Worm (Caenorhabditis elegans) whole organism, late embryonic: ENCODE measurements around the gene srg-46.

Source experiments
- C38D4.7 ChIP-seq: fragments of 200-800 bp; sonication (Bioruptor generic); optimal IDR thresholded peaks from 2 replicates; lab custom pipeline; 2018; ENCODE audit warnings: mild to moderate bottlenecking, missing genetic modification characterization, moderate library complexity, missing compliant biosample characterization
- ama-1 ChIP-seq: fragments of 150-350 bp; optimal IDR thresholded peaks from 2 replicates; lab custom pipeline; 2014
- ceh-14 ChIP-seq: sonication (generic microtip); optimal IDR thresholded peaks from 2 replicates; lab custom pipeline; 2016; ENCODE audit warnings: missing genotype, missing genetic modification characterization, missing compliant biosample characterization
- ceh-19 ChIP-seq: fragments of 200-800 bp; sonication (Bioruptor generic); optimal IDR thresholded peaks from 2 replicates; lab custom pipeline; 2018; ENCODE audit warnings: mild to moderate bottlenecking, missing genetic modification characterization, missing compliant biosample characterization
- ceh-24 ChIP-seq: sonication (generic microtip); optimal IDR thresholded peaks from 2 replicates; lab custom pipeline; 2016; ENCODE audit warnings: mild to moderate bottlenecking, missing genetic modification characterization, missing compliant biosample characterization
- ceh-34 ChIP-seq: sonication (generic microtip); optimal IDR thresholded peaks from 2 replicates; lab custom pipeline; 2016; ENCODE audit warnings: mild to moderate bottlenecking, missing genetic modification characterization, missing compliant biosample characterization
- ceh-48 ChIP-seq: sonication (generic microtip); optimal IDR thresholded peaks from 2 replicates; lab custom pipeline; 2016; ENCODE audit warnings: missing genetic modification characterization, inconsistent platforms, missing compliant biosample characterization
- ceh-6 ChIP-seq: fragments of 200-800 bp; sonication (Bioruptor generic); optimal IDR thresholded peaks from 2 replicates; lab custom pipeline; 2018; ENCODE audit warnings: mild to moderate bottlenecking, missing genetic modification characterization, missing compliant biosample characterization
- ceh-9 ChIP-seq: sonication (generic microtip); optimal IDR thresholded peaks from 2 replicates; lab custom pipeline; 2016; ENCODE audit warnings: mild to moderate bottlenecking, missing genetic modification characterization, inconsistent platforms, missing compliant biosample characterization
- che-1 ChIP-seq: sonication (generic microtip); optimal IDR thresholded peaks from 2 replicates; lab custom pipeline; 2016; ENCODE audit warnings: mild to moderate bottlenecking, missing genetic modification characterization, missing compliant biosample characterization
- elt-4 ChIP-seq: sonication (generic microtip); optimal IDR thresholded peaks from 2 replicates; lab custom pipeline; 2016; ENCODE audit warnings: missing genetic modification characterization, missing compliant biosample characterization
- fax-1 ChIP-seq: sonication (generic microtip); optimal IDR thresholded peaks from 2 replicates; lab custom pipeline; 2016; ENCODE audit warnings: missing genotype, missing genetic modification characterization, missing compliant biosample characterization
- fkh-10 ChIP-seq: fragments of 150-350 bp; optimal IDR thresholded peaks from 2 replicates; lab custom pipeline; 2014; ENCODE audit warnings: missing biosample characterization, missing genetic modification reagents, missing genetic modification characterization
- fkh-6 ChIP-seq: sonication (generic microtip); optimal IDR thresholded peaks from 2 replicates; lab custom pipeline; 2016; ENCODE audit warnings: missing genetic modification characterization, missing compliant biosample characterization
- hlh-6 ChIP-seq: sonication (generic microtip); optimal IDR thresholded peaks from 2 replicates; lab custom pipeline; 2016; ENCODE audit warnings: missing genotype, missing genetic modification characterization, missing compliant biosample characterization
- hlh-8 ChIP-seq: sonication (generic microtip); optimal IDR thresholded peaks from 2 replicates; lab custom pipeline; 2016; ENCODE audit warnings: missing genotype, missing genetic modification characterization, missing compliant biosample characterization
- lim-6 ChIP-seq: sonication (generic microtip); optimal IDR thresholded peaks from 2 replicates; lab custom pipeline; 2016; ENCODE audit warnings: missing genetic modification characterization, missing compliant biosample characterization
- madf-2 ChIP-seq: sonication (generic microtip); optimal IDR thresholded peaks from 2 replicates; lab custom pipeline; 2017; ENCODE audit warnings: missing genetic modification characterization, missing compliant biosample characterization
- npax-4 ChIP-seq: sonication (generic microtip); optimal IDR thresholded peaks from 2 replicates; lab custom pipeline; 2016; ENCODE audit warnings: missing genetic modification characterization, missing compliant biosample characterization
- pag-3 ChIP-seq: sonication (generic microtip); optimal IDR thresholded peaks from 2 replicates; lab custom pipeline; 2016; ENCODE audit warnings: missing compliant biosample characterization, missing genetic modification characterization, borderline replicate concordance
- pqm-1 ChIP-seq: sonication (generic microtip); optimal IDR thresholded peaks from 2 replicates; lab custom pipeline; 2016; ENCODE audit warnings: missing genetic modification characterization, missing compliant biosample characterization
- rnt-1 ChIP-seq: sonication (generic microtip); optimal IDR thresholded peaks from 2 replicates; lab custom pipeline; 2016; ENCODE audit warnings: missing genetic modification characterization, missing compliant biosample characterization
- sdc-2 ChIP-seq: sonication (generic microtip); optimal IDR thresholded peaks from 2 replicates; lab custom pipeline; 2016; ENCODE audit warnings: missing genotype, missing genetic modification characterization, missing compliant biosample characterization
- sox-2 ChIP-seq: fragments of 200-800 bp; sonication (Bioruptor generic); IDR thresholded peaks from 2 replicates; pipeline ENCODE4 v1.3.6; 2022; ENCODE audit warnings: missing genetic modification reagents, missing genetic modification characterization, missing compliant biosample characterization
- syd-9 ChIP-seq: sonication (generic microtip); optimal IDR thresholded peaks from 2 replicates; lab custom pipeline; 2016; ENCODE audit warnings: mild to moderate bottlenecking, missing genetic modification characterization, moderate library complexity, missing compliant biosample characterization
- tbx-2 ChIP-seq: sonication (generic microtip); optimal IDR thresholded peaks from 2 replicates; lab custom pipeline; 2016; ENCODE audit warnings: missing genetic modification characterization, missing compliant biosample characterization
- ttx-3 ChIP-seq: sonication (generic microtip); optimal IDR thresholded peaks from 2 replicates; lab custom pipeline; 2016; ENCODE audit warnings: missing genetic modification reagents, missing genetic modification characterization, missing compliant biosample characterization
- unc-42 ChIP-seq: sonication (generic microtip); optimal IDR thresholded peaks from 2 replicates; lab custom pipeline; 2016; ENCODE audit warnings: missing genotype, missing genetic modification characterization, missing compliant biosample characterization
- unc-55 ChIP-seq: sonication (generic microtip); optimal IDR thresholded peaks from 2 replicates; lab custom pipeline; 2017; ENCODE audit warnings: missing biosample characterization, missing genetic modification reagents, missing genetic modification characterization
- unc-86 ChIP-seq: sonication (generic microtip); optimal IDR thresholded peaks from 2 replicates; lab custom pipeline; 2016; ENCODE audit warnings: missing genetic modification characterization, missing compliant biosample characterization

The srg-46 gene

ce11 chrV:13411225-13411991, 47.9 kb downstream of the srg-46 start:
- no peak for TF ChIP-seq hlh-6 (tag; lab: Kevin White, UChicago)
- TF ChIP-seq ceh-19 (GFP tag; lab: Kevin White, UChicago), result peak; percentile 17
- TF ChIP-seq hlh-8 (tag; lab: Kevin White, UChicago), result no peak
- TF ChIP-seq fkh-10 (GFP tag; lab: Kevin White, UChicago), result no peak
- TF ChIP-seq fkh-6 (tag; lab: Kevin White, UChicago), result peak; percentile 5
- TF ChIP-seq unc-86 (tag; lab: Kevin White, UChicago), result no peak
- no peak for TF ChIP-seq sox-2
- no peak for TF ChIP-seq che-1 (tag; lab: Kevin White, UChicago)

DNA sequence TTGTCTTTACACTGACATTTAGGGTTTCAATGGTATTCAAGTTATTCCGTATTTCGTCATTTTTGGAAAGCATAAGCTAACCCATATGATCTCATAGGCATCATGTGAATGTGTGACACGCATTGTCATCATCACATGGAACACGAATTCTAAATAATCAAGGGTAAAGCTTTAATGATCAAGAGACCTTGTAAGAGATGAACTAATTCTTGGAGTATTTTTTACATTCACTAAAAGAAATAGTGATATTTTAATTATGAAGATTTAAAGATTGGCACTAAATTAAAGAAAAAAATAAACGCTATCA, 48.4 kb downstream of the srg-46 start:
- no peak for TF ChIP-seq ceh-24 (tag; lab: Kevin White, UChicago)
- no peak for TF ChIP-seq C38D4.7
- no peak for TF ChIP-seq syd-9
- no peak for TF ChIP-seq elt-4 (tag; lab: Kevin White, UChicago)
- TF ChIP-seq ttx-3 (tag; lab: Kevin White, UChicago), result no peak
- no peak for TF ChIP-seq pqm-1 (tag; lab: Kevin White, UChicago)
- no peak for TF ChIP-seq rnt-1
- TF ChIP-seq ceh-9 (tag; lab: Kevin White, UChicago), result no peak
- TF ChIP-seq unc-42 (tag; lab: Kevin White, UChicago), result no peak

ce11 chrV:13413301-13413700, 49.8 kb downstream of the srg-46 start:
- TF ChIP-seq sdc-2 (tag; lab: Kevin White, UChicago) (no peak), fkh-10 (GFP tag; lab: Kevin White, UChicago) (no peak), pag-3 (tag; lab: Kevin White, UChicago) (no peak), ceh-48 (tag; lab: Kevin White, UChicago) (no peak), npax-4 (tag; lab: Kevin White, UChicago) (no peak), ceh-14 (tag; lab: Kevin White, UChicago) (no peak), ceh-34 (tag; lab: Kevin White, UChicago) (no peak), fax-1 (tag; lab: Kevin White, UChicago) (no peak), unc-55 (GFP tag; lab: Kevin White, UChicago) (no peak), ceh-9 (tag; lab: Kevin White, UChicago) (no peak), madf-2 (tag; lab: Kevin White, UChicago) (no peak), ceh-6 (no peak), tbx-2 (no peak), ama-1 (lab: Kevin White, UChicago) (no peak), lim-6 (tag; lab: Kevin White, UChicago) (no peak)
